Worm (Caenorhabditis elegans) whole organism, L2 larva: Measurements from ENCODE around the gene rig-3.

Source experiments
- blmp-1 ChIP-seq: sonication (generic microtip); optimal IDR thresholded peaks from 2 replicates; lab custom pipeline; 2017; ENCODE audit warnings: missing genetic modification characterization, mild to moderate bottlenecking, missing compliant biosample characterization, antibody characterized with exemption, moderate library complexity; ENCODE audit not compliant: insufficient read depth
- elt-3 ChIP-seq: sonication (generic microtip); optimal IDR thresholded peaks from 2 replicates; lab custom pipeline; 2017; ENCODE audit warnings: missing biosample characterization, missing genetic modification characterization
- nhr-6 ChIP-seq: fragments of 150-350 bp; optimal IDR thresholded peaks from 2 replicates; lab custom pipeline; 2014; ENCODE audit warnings: missing biosample characterization, missing genetic modification characterization
- snpc-4 ChIP-seq: fragments of 150-350 bp; optimal IDR thresholded peaks from 2 replicates; lab custom pipeline; 2014; ENCODE audit warnings: missing biosample characterization, missing genetic modification characterization
- unc-62 ChIP-seq: fragments of 150-350 bp; optimal IDR thresholded peaks from 2 replicates; lab custom pipeline; 2014; ENCODE audit warnings: missing biosample characterization, missing genetic modification reagents, missing genetic modification characterization

ce11 chrX:6865839-6866238 is 12.4 kb downstream of the rig-3 start, which contains the start of gene odr-10:
- TF ChIP-seq blmp-1 (tag; lab: Kevin White, UChicago): no peak
- TF ChIP-seq elt-3 (tag; lab: Kevin White, UChicago): no peak
- no peak for TF ChIP-seq snpc-4 (tag; lab: Kevin White, UChicago)
- TF ChIP-seq unc-62: no peak
- TF ChIP-seq nhr-6 (tag; lab: Kevin White, UChicago): no peak
